Worm (Caenorhabditis elegans): ENCODE measurements around the gene Y43F8B.15.

DNA sequence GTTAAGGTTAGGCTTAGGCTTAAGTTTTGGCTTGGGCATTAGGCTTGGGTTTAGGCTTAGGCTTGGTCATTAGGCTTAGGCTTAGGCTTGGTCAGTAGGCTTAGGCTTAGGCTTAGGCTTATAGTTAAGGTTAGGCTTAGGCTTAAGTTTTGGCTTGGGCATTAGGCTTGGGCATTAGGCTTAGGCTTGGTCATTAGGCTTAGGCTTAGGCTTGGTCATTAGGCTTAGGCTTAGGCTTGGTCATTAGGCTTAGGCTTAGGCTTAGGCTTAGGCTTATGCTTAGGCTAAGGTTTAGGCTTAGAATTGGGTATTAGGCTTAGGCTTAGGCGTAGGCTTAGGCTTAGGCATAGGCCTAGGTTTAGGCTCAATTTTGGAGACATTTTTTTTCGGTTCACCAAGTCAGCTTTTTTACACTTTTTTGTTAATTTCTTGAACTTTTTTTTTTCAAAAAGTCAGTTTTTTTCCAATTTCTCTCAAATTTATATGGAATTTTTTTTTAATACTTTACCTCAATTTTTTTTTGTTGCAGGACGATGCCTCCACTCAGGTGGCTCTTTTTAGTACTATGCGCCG is 40.7 kb upstream of the Y43F8B.15 start, which contains the start of gene Y43F8B.3:
- TF ChIP-seq elt-3 (tag; optimal IDR thresholded peaks at IDR 0.05) (no peak), elt-1 (tag; optimal IDR thresholded peaks at IDR 0.05) (no peak), lin-13 (GFP tag; optimal IDR thresholded peaks at IDR 0.05) (no peak), egl-27 (tag; optimal IDR thresholded peaks at IDR 0.05) (no peak), nhr-77 (tag; optimal IDR thresholded peaks at IDR 0.05) (no peak), mdl-1 (tag; optimal IDR thresholded peaks at IDR 0.05) (no peak), dmd-4 (tag; optimal IDR thresholded peaks at IDR 0.05) (no peak)

All from whole organism, L2 larva.